Fruit fly (Drosophila melanogaster): ENCODE measurements around the gene Glut3.

The Glut3 gene

DNA sequence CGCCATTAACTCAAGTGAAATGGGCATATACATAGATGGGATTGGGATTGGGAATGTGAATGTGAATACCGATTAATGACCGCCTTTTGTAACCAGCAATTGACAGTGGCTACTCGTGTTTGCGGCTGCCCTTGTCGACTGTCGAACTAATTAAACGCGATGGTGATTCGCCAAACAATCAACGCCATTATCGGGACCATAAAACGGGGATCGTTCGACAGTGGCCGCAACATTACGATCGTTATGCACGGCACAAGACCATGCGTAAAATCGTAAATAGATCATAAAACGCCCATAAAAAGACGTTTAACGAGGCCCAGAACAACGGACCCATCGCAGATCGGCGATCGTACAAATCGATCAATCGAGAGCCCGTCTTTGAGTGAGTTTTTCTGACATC, 33.4 kb downstream of the Glut3 start:
- TF ChIP-seq CG32264 (GFP tag; optimal IDR thresholded peaks at IDR 0.05) = no peak

DNA sequence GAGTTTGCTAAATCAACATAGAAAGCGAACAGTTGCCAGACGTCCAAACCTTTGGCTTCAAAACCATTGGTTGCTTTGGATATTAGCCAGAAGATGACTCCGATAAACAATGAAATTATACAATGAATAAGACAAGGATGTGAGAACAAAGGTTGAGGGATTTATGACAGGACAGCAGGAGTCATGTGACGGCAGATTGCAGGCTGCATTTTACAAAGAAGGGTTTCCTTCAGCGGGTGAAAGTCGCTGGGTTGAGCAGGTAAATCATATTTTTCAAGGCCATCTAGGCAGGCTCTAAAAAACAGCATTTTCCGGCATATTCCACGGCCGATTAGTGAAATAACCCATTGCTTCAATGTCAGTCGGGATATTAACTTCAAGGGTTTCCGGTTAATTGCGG, 33.9 kb downstream of the Glut3 start:
- TF ChIP-seq Abd-B (GFP tag; optimal IDR thresholded peaks at IDR 0.05) (no peak), OdsH (GFP tag; optimal IDR thresholded peaks at IDR 0.05) (no peak), HLH106 (tag; optimal IDR thresholded peaks at IDR 0.05) (no peak), brk (GFP tag; optimal IDR thresholded peaks at IDR 0.05) (no peak), Hr83 (GFP tag; optimal IDR thresholded peaks at IDR 0.05; ENCODE audit: poor library complexity, severe bottlenecking) (no peak), pan (optimal IDR thresholded peaks at IDR 0.05) (no peak), psq (GFP tag; optimal IDR thresholded peaks at IDR 0.05) (no peak), Vsx2 (GFP tag; optimal IDR thresholded peaks at IDR 0.05; ENCODE audit: partially characterized antibody) (no peak), Myc (optimal IDR thresholded peaks at IDR 0.05) (no peak), rgr (GFP tag; optimal IDR thresholded peaks at IDR 0.05) (no peak)

DNA sequence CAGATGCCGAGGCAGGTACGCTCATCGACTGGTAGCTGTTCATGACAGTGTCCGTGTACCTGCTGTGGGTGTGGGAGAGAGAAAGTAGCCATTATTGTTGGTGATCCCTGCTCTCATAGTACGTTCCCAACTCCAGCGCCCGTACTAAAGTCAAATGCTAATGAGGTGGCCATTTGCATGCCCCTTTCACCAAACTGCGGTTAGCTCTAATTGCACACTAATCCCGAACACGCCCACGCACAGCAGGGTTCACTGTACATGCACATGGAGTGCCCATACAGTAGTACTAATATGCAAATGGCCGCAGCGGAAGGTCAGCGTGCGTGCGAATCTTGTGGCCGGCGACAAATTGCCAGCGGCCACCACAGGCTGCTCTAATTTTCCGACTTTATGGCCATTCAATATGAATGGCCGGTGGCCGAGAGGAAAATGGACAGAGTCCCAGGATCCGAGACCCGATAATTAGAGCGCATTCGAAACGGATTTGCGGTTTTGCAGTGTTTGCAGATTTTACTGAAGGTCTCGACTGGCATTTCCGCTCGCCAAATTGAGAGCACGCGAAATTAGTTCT, 38.2 kb downstream of the Glut3 start:
- no peak for TF ChIP-seq jim (GFP tag; optimal IDR thresholded peaks at IDR 0.05)

DNA sequence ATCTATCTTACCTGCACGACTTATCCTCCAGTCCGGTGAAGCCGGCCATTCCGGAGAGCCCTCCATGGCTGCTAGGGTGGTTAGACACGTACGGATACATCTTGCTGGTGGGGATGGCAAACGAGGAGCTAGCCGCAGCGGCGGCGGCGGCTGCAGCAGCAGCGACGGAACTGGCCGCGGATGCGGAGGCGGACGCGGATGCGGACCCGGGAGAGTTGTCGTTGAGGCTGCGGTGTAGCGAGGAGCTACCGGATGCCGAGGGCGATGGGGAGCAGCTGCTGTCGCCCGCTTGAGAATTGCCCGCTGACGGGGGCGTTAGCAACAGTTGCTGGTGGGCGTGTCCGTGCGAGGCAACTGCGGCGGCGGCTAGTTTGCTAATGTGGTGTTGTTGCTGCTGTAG, 39.0 kb downstream of the Glut3 start:
- TF ChIP-seq Mio (GFP tag; optimal IDR thresholded peaks at IDR 0.05) = no peak
- no peak for TF ChIP-seq foxo (GFP tag; optimal IDR thresholded peaks at IDR 0.05)
- no peak for TF ChIP-seq HLH106 (tag; optimal IDR thresholded peaks at IDR 0.05)
- no peak for TF ChIP-seq Dif (GFP tag; optimal IDR thresholded peaks at IDR 0.05; ENCODE audit: partially characterized antibody)
- TF ChIP-seq Rel (GFP tag; optimal IDR thresholded peaks at IDR 0.05) = no peak
- TF ChIP-seq Rel (tag; optimal IDR thresholded peaks at IDR 0.05) = no peak
- TF ChIP-seq Hr83 (GFP tag; optimal IDR thresholded peaks at IDR 0.05; ENCODE audit: poor library complexity, severe bottlenecking) = no peak

DNA sequence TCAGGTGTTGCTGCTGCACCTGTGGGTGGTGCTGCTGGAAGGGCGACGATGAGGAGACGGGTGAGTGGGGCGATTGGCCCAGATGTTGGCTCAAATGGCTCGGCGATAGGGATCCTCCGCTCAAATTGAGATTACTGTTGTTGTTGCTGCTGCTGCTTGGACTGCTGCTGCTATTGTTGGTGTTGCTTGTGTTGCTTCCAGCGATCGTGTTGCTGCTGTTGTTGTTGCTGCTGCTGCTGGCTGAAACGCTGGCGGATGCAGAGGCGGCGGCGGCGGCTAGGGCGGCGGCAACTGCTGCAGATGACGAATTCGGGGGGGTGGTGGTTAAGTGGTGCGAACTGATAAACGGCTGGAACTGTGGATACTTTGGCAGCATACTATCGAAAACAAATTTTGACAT, 39.5 kb downstream of the Glut3 start:
- TF ChIP-seq CG9705 (GFP tag; optimal IDR thresholded peaks at IDR 0.05) = no peak
- TF ChIP-seq Dfd (GFP tag; optimal IDR thresholded peaks at IDR 0.05) = peak; percentile 89
- no peak for TF ChIP-seq Vsx2 (GFP tag; optimal IDR thresholded peaks at IDR 0.05; ENCODE audit: partially characterized antibody)

DNA sequence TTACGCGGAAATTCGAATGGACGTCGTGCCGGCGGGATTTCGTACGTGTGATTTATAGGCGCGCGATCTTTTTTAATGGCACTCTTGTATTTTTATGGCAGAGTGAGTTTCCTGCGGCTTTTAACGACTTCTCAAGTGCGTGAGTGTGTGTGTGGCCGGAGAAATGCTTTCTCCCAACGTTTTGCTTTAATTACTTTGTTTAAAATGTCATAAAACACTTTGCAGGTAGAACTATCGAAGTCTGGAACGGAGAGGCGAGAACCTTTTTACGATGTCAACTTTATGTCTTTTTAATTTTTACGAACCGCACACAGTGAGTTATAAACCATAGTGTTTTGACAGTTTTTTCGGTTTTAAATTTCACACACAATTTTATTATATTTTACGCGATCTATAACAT, 41.0 kb downstream of the Glut3 start:
- TF ChIP-seq dl (GFP tag; optimal IDR thresholded peaks at IDR 0.05; ENCODE audit: insufficient read depth in 1 of 2, partially characterized antibody in 2 of 2) (no peak), OdsH (GFP tag; optimal IDR thresholded peaks at IDR 0.05) (no peak), lola (GFP tag; optimal IDR thresholded peaks at IDR 0.05) (no peak), Hr78 (GFP tag; optimal IDR thresholded peaks at IDR 0.05) (no peak), pan (optimal IDR thresholded peaks at IDR 0.05) (no peak), CG9705 (GFP tag; optimal IDR thresholded peaks at IDR 0.05) (no peak), br (GFP tag; optimal IDR thresholded peaks at IDR 0.05) (no peak), dmrt93B (GFP tag; optimal IDR thresholded peaks at IDR 0.05) (no peak), HLH106 (tag; optimal IDR thresholded peaks at IDR 0.05) (no peak), Abd-B (GFP tag; optimal IDR thresholded peaks at IDR 0.05) (no peak), psq (GFP tag; optimal IDR thresholded peaks at IDR 0.05) (no peak)

DNA sequence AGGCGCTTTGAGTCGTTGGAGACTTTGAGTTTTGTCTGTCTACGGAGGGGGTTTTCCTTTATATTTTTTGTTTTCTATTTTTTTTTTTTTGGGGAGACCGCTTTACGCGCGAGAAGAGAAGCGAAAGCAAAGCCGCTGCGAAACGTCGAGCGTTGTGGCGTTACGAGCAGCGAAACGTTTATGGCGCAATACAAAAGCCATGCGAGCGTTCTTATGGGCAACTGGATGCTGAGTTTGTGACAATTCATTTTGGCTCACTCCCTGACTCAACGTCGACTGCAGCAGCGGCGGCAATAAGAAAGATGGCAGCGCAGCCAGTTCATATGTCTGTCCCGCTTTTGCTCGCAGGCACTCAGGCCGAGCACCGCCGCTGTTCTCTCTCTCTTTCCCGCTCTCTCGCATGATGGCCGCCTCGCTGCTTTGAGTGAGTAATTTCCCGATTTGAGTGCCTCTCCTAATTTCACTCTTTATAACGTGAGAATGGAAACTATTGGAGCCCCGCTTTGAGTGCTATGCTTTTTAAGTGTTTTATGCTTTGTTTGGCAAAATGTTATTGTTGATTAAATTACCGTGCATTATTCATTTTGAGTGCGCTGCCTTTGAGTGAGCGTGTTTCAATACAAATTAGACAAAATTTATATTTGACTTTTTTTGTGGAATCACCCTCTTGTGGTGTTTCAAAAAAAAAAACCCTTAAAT, 41.9 kb downstream of the Glut3 start, which contains the start of gene abd-A:
abd-A (minus strand) TSS at position 191 of the 699 bp plus-strand sequence.
- TF ChIP-seq dmrt93B (GFP tag; optimal IDR thresholded peaks at IDR 0.05) (no peak), Hr83 (GFP tag; optimal IDR thresholded peaks at IDR 0.05; ENCODE audit: poor library complexity, severe bottlenecking) (no peak), h (GFP tag; optimal IDR thresholded peaks at IDR 0.05) (no peak), Rel (GFP tag; optimal IDR thresholded peaks at IDR 0.05) (no peak), Rel (tag; optimal IDR thresholded peaks at IDR 0.05) (peak; percentile 80), CG9705 (GFP tag; optimal IDR thresholded peaks at IDR 0.05) (no peak), usp (GFP tag; optimal IDR thresholded peaks at IDR 0.05) (no peak), dl (GFP tag; optimal IDR thresholded peaks at IDR 0.05; ENCODE audit: insufficient read depth in 1 of 2, partially characterized antibody in 2 of 2) (peak; percentile 2 to 17), Dif (GFP tag; optimal IDR thresholded peaks at IDR 0.05; ENCODE audit: partially characterized antibody) (peak; percentile 34), Abd-B (GFP tag; optimal IDR thresholded peaks at IDR 0.05) (no peak), Mio (GFP tag; optimal IDR thresholded peaks at IDR 0.05) (no peak), brk (GFP tag; optimal IDR thresholded peaks at IDR 0.05) (no peak)
